Fruit fly (Drosophila melanogaster) Kc167 (cell line): ENCODE results near the gene CG8927.

ENCODE experiments used
- insv ChIP-seq: fragments of >200 bp; optimal IDR thresholded peaks from 3 replicates; lab custom pipeline; 2018; ENCODE audit warnings: missing external identifiers
- psq ChIP-seq: fragments of >200 bp; optimal IDR thresholded peaks from 2 replicates; lab custom pipeline; 2017; ENCODE audit warnings: missing external identifiers

- TF ChIP-seq psq (lab: Kevin White, UChicago) (no peak), insv (no peak)
Observed at dm6 chr3R:16200497-16201019, 19.7 kb downstream of the CG8927 start.
